Worm (Caenorhabditis elegans) whole organism, mixed stage, embryonic: Measurements from ENCODE around the gene add-2.

ENCODE experiments used
- M03D4.4 ChIP-seq: sonication (generic microtip); optimal IDR thresholded peaks from 2 replicates; lab custom pipeline; 2017; ENCODE audit warnings: mild to moderate bottlenecking, missing genetic modification characterization, missing compliant biosample characterization
- blmp-1 ChIP-seq: fragments of 150-350 bp; optimal IDR thresholded peaks from 2 replicates; lab custom pipeline; 2014; ENCODE audit warnings: missing biosample characterization, missing genetic modification characterization
- ceh-39 ChIP-seq: fragments of 150-350 bp; optimal IDR thresholded peaks from 2 replicates; lab custom pipeline; 2014; ENCODE audit warnings: missing biosample characterization, missing genetic modification characterization
- ceh-43 ChIP-seq: fragments of 200-800 bp; sonication (Bioruptor generic); optimal IDR thresholded peaks from 2 replicates; lab custom pipeline; 2018; ENCODE audit warnings: mild to moderate bottlenecking, missing genetic modification characterization, moderate library complexity, missing compliant biosample characterization
- ceh-83 ChIP-seq: fragments of 200-800 bp; sonication (Bioruptor generic); optimal IDR thresholded peaks from 2 replicates; lab custom pipeline; 2018; ENCODE audit warnings: mild to moderate bottlenecking, missing genetic modification characterization, missing compliant biosample characterization
- ces-1 ChIP-seq: fragments of 150-350 bp; optimal IDR thresholded peaks from 2 replicates; lab custom pipeline; 2014; ENCODE audit warnings: missing biosample characterization, missing genetic modification reagents, missing genetic modification characterization
- cnd-1 ChIP-seq: fragments of 200-800 bp; sonication (Bioruptor generic); optimal IDR thresholded peaks from 2 replicates; lab custom pipeline; 2018; ENCODE audit warnings: mild to moderate bottlenecking, missing genetic modification characterization, missing compliant biosample characterization
- drap-1 ChIP-seq: fragments of 200-800 bp; sonication (Bioruptor generic); optimal IDR thresholded peaks from 3 replicates; lab custom pipeline; 2018; ENCODE audit warnings: mild to moderate bottlenecking, missing genetic modification characterization, missing compliant biosample characterization
- elt-1 ChIP-seq: sonication (generic microtip); optimal IDR thresholded peaks from 2 replicates; lab custom pipeline; 2017; ENCODE audit warnings: missing genetic modification characterization, mild to moderate bottlenecking, missing compliant biosample characterization, antibody characterized with exemption, moderate library complexity, borderline replicate concordance; ENCODE audit not compliant: insufficient read depth
- elt-3 ChIP-seq: fragments of 150-350 bp; optimal IDR thresholded peaks from 2 replicates; lab custom pipeline; 2014; ENCODE audit warnings: missing biosample characterization, missing genetic modification characterization
- flh-1 ChIP-seq: fragments of 200-800 bp; sonication (Bioruptor generic); optimal IDR thresholded peaks from 2 replicates; lab custom pipeline; 2018; ENCODE audit warnings: mild to moderate bottlenecking, missing genetic modification characterization, moderate library complexity, missing compliant biosample characterization
- ham-2 ChIP-seq: fragments of 200-800 bp; sonication (Bioruptor generic); optimal IDR thresholded peaks from 2 replicates; lab custom pipeline; 2018; ENCODE audit warnings: mild to moderate bottlenecking, missing genetic modification characterization, missing compliant biosample characterization
- hlh-1 ChIP-seq: fragments of 150-350 bp; optimal IDR thresholded peaks from 2 replicates; lab custom pipeline; 2014; ENCODE audit warnings: missing biosample characterization, missing genetic modification reagents, missing genetic modification characterization
- lin-13 ChIP-seq: fragments of 150-350 bp; optimal IDR thresholded peaks from 2 replicates; lab custom pipeline; 2014; ENCODE audit warnings: missing biosample characterization, missing genetic modification characterization
- lin-32 ChIP-seq: fragments of 200-800 bp; sonication (Bioruptor generic); optimal IDR thresholded peaks from 2 replicates; lab custom pipeline; 2018; ENCODE audit warnings: mild to moderate bottlenecking, missing genetic modification characterization, missing compliant biosample characterization
- lsy-2 ChIP-seq: fragments of 150-350 bp; optimal IDR thresholded peaks from 2 replicates; lab custom pipeline; 2014; ENCODE audit warnings: missing biosample characterization, missing genetic modification characterization
- mab-5 ChIP-seq: fragments of 150-350 bp; optimal IDR thresholded peaks from 2 replicates; lab custom pipeline; 2014; ENCODE audit warnings: missing biosample characterization, missing genetic modification characterization
- mep-1 ChIP-seq: fragments of 150-350 bp; optimal IDR thresholded peaks from 2 replicates; lab custom pipeline; 2017; ENCODE audit warnings: missing biosample characterization, missing genetic modification reagents, missing genetic modification characterization, inconsistent platforms
- nhr-12 ChIP-seq: fragments of 150-350 bp; optimal IDR thresholded peaks from 2 replicates; lab custom pipeline; 2014; ENCODE audit warnings: missing biosample characterization, missing genetic modification characterization
- nhr-2 ChIP-seq: fragments of 150-350 bp; optimal IDR thresholded peaks from 2 replicates; lab custom pipeline; 2014; ENCODE audit warnings: missing biosample characterization, missing genetic modification characterization
- nhr-237 ChIP-seq: fragments of 150-350 bp; optimal IDR thresholded peaks from 2 replicates; lab custom pipeline; 2014; ENCODE audit warnings: missing biosample characterization, missing genetic modification characterization
- nhr-28 ChIP-seq: fragments of 150-350 bp; optimal IDR thresholded peaks from 2 replicates; lab custom pipeline; 2014; ENCODE audit warnings: missing biosample characterization, missing genetic modification characterization
- nhr-76 ChIP-seq: sonication (generic microtip); optimal IDR thresholded peaks from 2 replicates; lab custom pipeline; 2017; ENCODE audit warnings: missing biosample characterization, missing genetic modification characterization
- sem-2 ChIP-seq: fragments of 200-800 bp; sonication (Bioruptor generic); optimal IDR thresholded peaks from 2 replicates; lab custom pipeline; 2018; ENCODE audit warnings: mild to moderate bottlenecking, missing genetic modification characterization, missing compliant biosample characterization
- snpc-4 ChIP-seq: fragments of 150-350 bp; optimal IDR thresholded peaks from 2 replicates; lab custom pipeline; 2014; ENCODE audit warnings: missing biosample characterization, missing genetic modification characterization
- sptf-1 ChIP-seq: sonication (generic microtip); optimal IDR thresholded peaks from 2 replicates; lab custom pipeline; 2017; ENCODE audit warnings: mild to moderate bottlenecking, missing genetic modification characterization, moderate library complexity, missing compliant biosample characterization
- tbx-8 ChIP-seq: fragments of 200-800 bp; sonication (Bioruptor generic); optimal IDR thresholded peaks from 2 replicates; lab custom pipeline; 2018; ENCODE audit warnings: mild to moderate bottlenecking, missing genetic modification characterization, moderate library complexity, missing compliant biosample characterization
- unc-120 ChIP-seq: sonication (generic microtip); optimal IDR thresholded peaks from 2 replicates; lab custom pipeline; 2017; ENCODE audit warnings: missing genetic modification characterization, missing compliant biosample characterization; ENCODE audit not compliant: poor library complexity, severe bottlenecking
- unc-39 ChIP-seq: fragments of 150-350 bp; optimal IDR thresholded peaks from 2 replicates; lab custom pipeline; 2014; ENCODE audit warnings: missing biosample characterization, missing genetic modification characterization
- unc-62 ChIP-seq: fragments of 150-350 bp; optimal IDR thresholded peaks from 2 replicates; lab custom pipeline; 2014; ENCODE audit warnings: missing biosample characterization, missing genetic modification reagents, missing genetic modification characterization
- zip-8 ChIP-seq: fragments of 150-350 bp; optimal IDR thresholded peaks from 2 replicates; lab custom pipeline; 2014; ENCODE audit warnings: missing biosample characterization, missing genetic modification characterization
- ztf-11 ChIP-seq: fragments of 150-350 bp; optimal IDR thresholded peaks from 2 replicates; lab custom pipeline; 2014; ENCODE audit warnings: missing biosample characterization, missing genetic modification characterization

add-2 gene

DNA sequence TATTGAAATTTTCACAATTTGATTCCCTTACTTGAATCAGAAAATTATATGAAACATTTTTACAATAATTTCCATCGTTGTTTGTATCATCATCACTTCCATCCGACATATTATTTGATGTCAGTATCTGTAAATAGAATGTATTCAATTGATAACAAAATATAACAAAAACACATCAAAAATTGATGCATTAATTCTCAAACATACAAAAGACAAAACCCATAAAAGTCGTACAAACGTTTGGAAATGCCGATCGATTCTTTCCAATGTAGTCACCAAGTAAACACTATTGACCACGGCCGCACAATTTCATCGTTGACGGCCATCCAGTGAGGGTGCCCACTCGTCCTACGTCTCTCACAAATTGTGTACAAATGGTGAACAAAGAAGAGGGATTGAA is at the start of gene add-2:
Gene add-2, minus strand, starts transcription at position 109 of the 400 bp plus-strand sequence.
- TF ChIP-seq ceh-39 (tag; lab: Kevin White, UChicago), result no peak
- TF ChIP-seq drap-1 (GFP tag; lab: Kevin White, UChicago), result no peak
- no peak for TF ChIP-seq blmp-1 (tag; lab: Kevin White, UChicago)
- TF ChIP-seq tbx-8 (GFP tag; lab: Kevin White, UChicago), result no peak
- no peak for TF ChIP-seq ces-1 (GFP tag; lab: Kevin White, UChicago)
- no peak for TF ChIP-seq flh-1 (GFP tag; lab: Kevin White, UChicago)
- no peak for TF ChIP-seq ztf-11 (tag; lab: Kevin White, UChicago)
- TF ChIP-seq sem-2, result no peak
- no peak for TF ChIP-seq mep-1
- TF ChIP-seq lsy-2, result no peak

- peak; percentile 75 for TF ChIP-seq zip-8 (tag; lab: Kevin White, UChicago)
- no peak for TF ChIP-seq ceh-43 (GFP tag; lab: Kevin White, UChicago)
- TF ChIP-seq ceh-83, result no peak
Observed at ce11 chrV:12059719-12060118, 46.5 kb upstream of the add-2 start, which contains the start of gene R07B7.2. TSS of gene R07B7.2 (minus strand) at chrV:12059753.

DNA sequence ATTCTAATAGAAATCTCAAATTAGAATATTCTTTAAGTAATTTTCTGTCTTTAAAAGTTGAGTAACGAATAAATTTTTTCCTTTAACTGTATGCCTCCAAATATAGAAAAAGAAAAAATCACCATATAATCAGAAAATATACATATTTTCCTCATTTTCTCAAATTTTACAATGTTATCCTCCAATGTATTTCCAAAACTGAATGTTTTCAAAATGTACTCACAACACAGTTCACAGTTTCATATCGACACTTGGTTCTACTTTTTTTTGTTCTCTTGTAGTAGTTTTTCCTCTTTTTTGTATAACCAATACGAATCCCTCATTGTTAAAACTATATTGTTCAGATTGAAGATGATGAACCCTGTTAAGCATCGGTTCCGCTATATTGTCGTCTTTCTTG is 40.4 kb upstream of the add-2 start, which contains the start of gene F10C2.7:
Gene F10C2.7, plus strand, starts transcription at position 301 of the 400 bp plus-strand sequence.
- TF ChIP-seq hlh-1 (tag; lab: Kevin White, UChicago) (no peak), elt-1 (no peak), lin-32 (GFP tag; lab: Kevin White, UChicago) (no peak), drap-1 (GFP tag; lab: Kevin White, UChicago) (no peak), ztf-11 (tag; lab: Kevin White, UChicago) (no peak), M03D4.4 (tag; lab: Kevin White, UChicago) (no peak), nhr-28 (no peak), zip-8 (tag; lab: Kevin White, UChicago) (no peak), ceh-39 (tag; lab: Kevin White, UChicago) (no peak), nhr-12 (tag; lab: Kevin White, UChicago) (no peak), tbx-8 (GFP tag; lab: Kevin White, UChicago) (no peak), lin-13 (tag; lab: Kevin White, UChicago) (no peak)
- TF ChIP-seq, all 35 proteins: peak for 0

- TF ChIP-seq unc-62 (GFP tag; lab: Kevin White, UChicago) (no peak), lin-32 (GFP tag; lab: Kevin White, UChicago) (no peak)
Observed at ce11 chrV:12048445-12048844, 35.2 kb upstream of the add-2 start, which contains the start of gene dars-2. TSS of gene dars-2 (plus strand) at chrV:12048745.

ce11 chrV:12047735-12048134 is 34.5 kb upstream of the add-2 start:
- TF ChIP-seq nhr-12 (tag; lab: Kevin White, UChicago) (no peak), unc-120 (tag; lab: Kevin White, UChicago) (no peak), nhr-237 (no peak), ceh-43 (GFP tag; lab: Kevin White, UChicago) (no peak), blmp-1 (tag; lab: Kevin White, UChicago) (no peak), tbx-8 (GFP tag; lab: Kevin White, UChicago) (no peak), cnd-1 (no peak), mep-1 (no peak), lin-32 (GFP tag; lab: Kevin White, UChicago) (no peak), ham-2 (GFP tag; lab: Kevin White, UChicago) (no peak), mab-5 (tag; lab: Kevin White, UChicago) (no peak), nhr-2 (no peak), snpc-4 (tag; lab: Kevin White, UChicago) (no peak), sem-2 (no peak), unc-39 (tag; lab: Kevin White, UChicago) (no peak)

ce11 chrV:12045132-12045531 is 31.9 kb upstream of the add-2 start, which contains the start of gene F10C2.5:
TSS of gene F10C2.5 (plus strand) at chrV:12045432.
- no peak for TF ChIP-seq lin-13 (tag; lab: Kevin White, UChicago)
- no peak for TF ChIP-seq flh-1 (GFP tag; lab: Kevin White, UChicago)
- no peak for TF ChIP-seq cnd-1
- no peak for TF ChIP-seq nhr-76 (tag; lab: Kevin White, UChicago)
- TF ChIP-seq nhr-28, result no peak
- no peak for TF ChIP-seq nhr-237
- no peak for TF ChIP-seq blmp-1 (tag; lab: Kevin White, UChicago)
- no peak for TF ChIP-seq sptf-1 (tag; lab: Kevin White, UChicago)
- no peak for TF ChIP-seq drap-1 (GFP tag; lab: Kevin White, UChicago)
- TF ChIP-seq elt-3 (tag; lab: Kevin White, UChicago), result no peak
- no peak for TF ChIP-seq unc-120 (tag; lab: Kevin White, UChicago)
- TF ChIP-seq tbx-8 (GFP tag; lab: Kevin White, UChicago), result no peak
- no peak for TF ChIP-seq hlh-1 (tag; lab: Kevin White, UChicago)
- TF ChIP-seq snpc-4 (tag; lab: Kevin White, UChicago), result no peak
- no peak for TF ChIP-seq ceh-43 (GFP tag; lab: Kevin White, UChicago)
- TF ChIP-seq nhr-2, result no peak
- no peak for TF ChIP-seq lsy-2
- no peak for TF ChIP-seq M03D4.4 (tag; lab: Kevin White, UChicago)
- TF ChIP-seq ztf-11 (tag; lab: Kevin White, UChicago), result no peak
